Worm (Caenorhabditis elegans) whole organism, L4 larva: Measurements from ENCODE around the gene C45H4.18.

Experiments used
- D1046.2 ChIP-seq: fragments of 200-800 bp; sonication (Bioruptor generic); IDR thresholded peaks from 2 replicates; pipeline ENCODE4 v1.3.6; 2022; ENCODE audit warnings: missing genetic modification characterization, missing compliant biosample characterization
- F26F4.8 ChIP-seq: fragments of 200-800 bp; sonication (Bioruptor generic); conservative IDR thresholded peaks from 2 replicates; pipeline ENCODE4 v1.3.6; 2022; ENCODE audit warnings: missing genetic modification characterization, missing compliant biosample characterization
- F44E2.7 ChIP-seq: fragments of 200-800 bp; sonication (Bioruptor generic); IDR thresholded peaks from 2 replicates; pipeline ENCODE4 v2.1.2; 2022; ENCODE audit warnings: missing genetic modification characterization, missing compliant biosample characterization
- F49E8.2 ChIP-seq: sonication (generic microtip); optimal IDR thresholded peaks from 2 replicates; lab custom pipeline; 2016; ENCODE audit warnings: missing compliant biosample characterization, mild to moderate bottlenecking, missing genetic modification characterization, borderline replicate concordance
- Y105C5A.15 ChIP-seq: fragments of 200-800 bp; sonication (Bioruptor generic); IDR thresholded peaks from 2 replicates; pipeline ENCODE4 v1.3.6; 2022; ENCODE audit warnings: missing genetic modification characterization, missing compliant biosample characterization
- Y75B8A.6 ChIP-seq: fragments of 200-800 bp; sonication (Bioruptor generic); IDR thresholded peaks from 2 replicates; pipeline ENCODE4 v1.3.6; 2022; ENCODE audit warnings: missing genetic modification reagents, missing genetic modification characterization, missing compliant biosample characterization
- aha-1 ChIP-seq: fragments of 150-350 bp; peaks from one replicate; lab custom pipeline; 2014; ENCODE audit warnings: missing biosample characterization, missing genetic modification characterization
- attf-4 ChIP-seq: sonication (generic microtip); optimal IDR thresholded peaks from 3 replicates; lab custom pipeline; 2017; ENCODE audit warnings: missing biosample characterization, missing genetic modification characterization
- ceh-20 ChIP-seq: fragments of 200-800 bp; sonication (Bioruptor generic); IDR thresholded peaks from 2 replicates; pipeline ENCODE4 v1.3.6; 2022; ENCODE audit warnings: missing genetic modification reagents, missing genetic modification characterization, missing compliant biosample characterization
- ceh-32 ChIP-seq: sonication (generic microtip); optimal IDR thresholded peaks from 2 replicates; lab custom pipeline; 2016; ENCODE audit warnings: mild to moderate bottlenecking, missing genetic modification characterization, missing compliant biosample characterization; ENCODE audit not compliant: poor library complexity
- ceh-62 ChIP-seq: sonication (generic microtip); optimal IDR thresholded peaks from 2 replicates; lab custom pipeline; 2017; ENCODE audit warnings: missing biosample characterization, missing genetic modification characterization
- cey-2 ChIP-seq: sonication (generic microtip); optimal IDR thresholded peaks from 3 replicates; lab custom pipeline; 2017; ENCODE audit warnings: missing genetic modification characterization, mild to moderate bottlenecking, missing compliant biosample characterization, antibody characterized with exemption, borderline replicate concordance; ENCODE audit not compliant: insufficient read depth
- daf-19 ChIP-seq: fragments of 200-800 bp; sonication (Bioruptor generic); conservative IDR thresholded peaks from 2 replicates; pipeline ENCODE4 v1.3.6; 2022; ENCODE audit warnings: missing genetic modification characterization, missing compliant biosample characterization
- daf-8 ChIP-seq: fragments of 200-800 bp; sonication (Bioruptor generic); IDR thresholded peaks from 2 replicates; pipeline ENCODE4 v1.3.6; 2022; ENCODE audit warnings: missing genetic modification characterization, missing compliant biosample characterization
- dmd-6 ChIP-seq: fragments of 200-800 bp; sonication (Bioruptor generic); IDR thresholded peaks from 2 replicates; pipeline ENCODE4 v1.3.6; 2022; ENCODE audit warnings: missing genetic modification reagents, missing genetic modification characterization, missing compliant biosample characterization
- dmd-8 ChIP-seq: fragments of 200-800 bp; sonication (Bioruptor generic); IDR thresholded peaks from 2 replicates; pipeline ENCODE4 v1.3.6; 2022; ENCODE audit warnings: missing genetic modification characterization, missing compliant biosample characterization
- dpl-1 ChIP-seq: fragments of 150-350 bp; optimal IDR thresholded peaks from 2 replicates; lab custom pipeline; 2014; ENCODE audit warnings: missing biosample characterization, missing genetic modification reagents, missing genetic modification characterization
- duxl-1 ChIP-seq: sonication (generic microtip); optimal IDR thresholded peaks from 2 replicates; lab custom pipeline; 2016; ENCODE audit warnings: mild to moderate bottlenecking, missing genetic modification characterization, moderate library complexity, missing compliant biosample characterization; ENCODE audit not compliant: poor library complexity
- dve-1 ChIP-seq: sonication (generic microtip); optimal IDR thresholded peaks from 2 replicates; lab custom pipeline; 2017; ENCODE audit warnings: antibody characterized with exemption, mild to moderate bottlenecking, missing genetic modification characterization, missing compliant biosample characterization; ENCODE audit not compliant: insufficient read depth
- jun-1 ChIP-seq: fragments of 150-350 bp; optimal IDR thresholded peaks from 2 replicates; lab custom pipeline; 2014; ENCODE audit warnings: missing biosample characterization, missing genetic modification reagents, missing genetic modification characterization
- lin-1 ChIP-seq: fragments of 200-800 bp; sonication (Bioruptor generic); IDR thresholded peaks from 2 replicates; pipeline ENCODE4 v1.3.6; 2022; ENCODE audit warnings: missing genetic modification reagents, missing genetic modification characterization, missing compliant biosample characterization
- lin-13 ChIP-seq: fragments of 150-350 bp; optimal IDR thresholded peaks from 2 replicates; lab custom pipeline; 2014; ENCODE audit warnings: missing biosample characterization, missing genetic modification reagents, missing genetic modification characterization
- lin-29 ChIP-seq: fragments of 200-800 bp; sonication (Bioruptor generic); IDR thresholded peaks from 2 replicates; pipeline ENCODE4 v1.3.6; 2022; ENCODE audit warnings: missing genetic modification reagents, missing genetic modification characterization, missing compliant biosample characterization
- lin-38 ChIP-seq: fragments of 200-800 bp; sonication (Bioruptor generic); IDR thresholded peaks from 2 replicates; pipeline ENCODE4 v1.3.6; 2022; ENCODE audit warnings: missing genetic modification reagents, missing genetic modification characterization, missing compliant biosample characterization
- mes-2 ChIP-seq: sonication (generic microtip); optimal IDR thresholded peaks from 2 replicates; lab custom pipeline; 2016; ENCODE audit warnings: missing genotype, mild to moderate bottlenecking, missing genetic modification characterization, missing compliant biosample characterization; ENCODE audit not compliant: poor library complexity, severe bottlenecking
- mxl-2 ChIP-seq: fragments of 200-800 bp; sonication (Bioruptor generic); conservative IDR thresholded peaks from 2 replicates; pipeline ENCODE4 v1.3.6; 2022; ENCODE audit warnings: missing genetic modification reagents, missing genetic modification characterization, missing compliant biosample characterization
- nhr-10 ChIP-seq: fragments of 150-350 bp; optimal IDR thresholded peaks from 2 replicates; lab custom pipeline; 2014; ENCODE audit warnings: missing biosample characterization, missing genetic modification characterization
- nhr-237 ChIP-seq: sonication (generic microtip); optimal IDR thresholded peaks from 2 replicates; lab custom pipeline; 2017; ENCODE audit warnings: missing biosample characterization, missing genetic modification characterization
- nhr-28 ChIP-seq: fragments of 150-350 bp; optimal IDR thresholded peaks from 2 replicates; lab custom pipeline; 2014; ENCODE audit warnings: missing biosample characterization, missing genetic modification characterization
- nhr-42 ChIP-seq: fragments of 200-800 bp; sonication (Bioruptor generic); IDR thresholded peaks from 2 replicates; pipeline ENCODE4 v1.3.6; 2022; ENCODE audit warnings: missing genetic modification characterization, missing compliant biosample characterization
- nhr-48 ChIP-seq: sonication (generic microtip); optimal IDR thresholded peaks from 2 replicates; lab custom pipeline; 2016; ENCODE audit warnings: mild to moderate bottlenecking, missing genetic modification characterization, missing compliant biosample characterization
- php-3 ChIP-seq: fragments of 200-800 bp; sonication (Bioruptor generic); IDR thresholded peaks from 2 replicates; pipeline ENCODE4 v1.3.6; 2022; ENCODE audit warnings: missing genetic modification reagents, missing genetic modification characterization, missing compliant biosample characterization
- rbr-2 ChIP-seq: sonication (generic microtip); optimal IDR thresholded peaks from 2 replicates; lab custom pipeline; 2016; ENCODE audit warnings: missing genotype, missing genetic modification characterization, missing compliant biosample characterization
- set-16 ChIP-seq: fragments of 200-800 bp; sonication (Bioruptor generic); IDR thresholded peaks from 2 replicates; pipeline ENCODE4 v1.3.6; 2022; ENCODE audit warnings: missing genetic modification reagents, missing genetic modification characterization, missing compliant biosample characterization
- tra-1 ChIP-seq: fragments of 200-800 bp; sonication (Bioruptor generic); IDR thresholded peaks from 2 replicates; pipeline ENCODE4 v1.3.6; 2022; ENCODE audit warnings: missing genetic modification reagents, missing genetic modification characterization, missing compliant biosample characterization
- unc-39 ChIP-seq: sonication (generic microtip); optimal IDR thresholded peaks from 2 replicates; lab custom pipeline; 2017; ENCODE audit warnings: missing biosample characterization, missing genetic modification characterization
- zag-1 ChIP-seq: fragments of 150-350 bp; optimal IDR thresholded peaks from 2 replicates; lab custom pipeline; 2014; ENCODE audit warnings: missing biosample characterization, missing genetic modification characterization
- zfp-3 ChIP-seq: fragments of 200-800 bp; sonication (Bioruptor generic); conservative IDR thresholded peaks from 2 replicates; pipeline ENCODE4 v1.3.6; 2022; ENCODE audit warnings: missing genetic modification reagents, missing genetic modification characterization, missing compliant biosample characterization
- ztf-11 ChIP-seq: fragments of 150-350 bp; optimal IDR thresholded peaks from 2 replicates; lab custom pipeline; 2014; ENCODE audit warnings: missing biosample characterization, missing genetic modification characterization
- ztf-7 ChIP-seq: fragments of 150-350 bp; optimal IDR thresholded peaks from 2 replicates; lab custom pipeline; 2014; ENCODE audit warnings: missing biosample characterization, missing genetic modification characterization

The C45H4.18 gene

DNA sequence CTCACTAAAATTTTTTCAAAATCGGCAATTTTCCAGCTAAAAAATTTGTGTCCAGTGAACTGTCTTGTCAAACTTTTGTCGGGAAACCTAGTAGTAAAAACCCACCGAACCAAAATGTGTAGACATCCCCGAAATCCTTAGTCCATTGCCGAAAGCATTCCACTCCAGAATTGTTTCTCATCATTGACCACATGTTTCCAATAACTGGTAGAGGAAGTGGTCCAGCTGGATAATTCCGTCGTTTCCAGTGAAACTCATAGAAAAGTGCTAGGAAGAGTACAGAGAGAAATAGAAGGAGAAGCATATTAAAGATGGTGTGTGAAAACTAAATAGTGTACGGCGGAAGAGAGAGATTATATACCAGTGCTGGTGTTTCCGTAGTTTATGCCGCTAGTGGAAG, 28.7 kb downstream of the C45H4.18 start, which contains the start of gene cyp-33C12:
Gene cyp-33C12 (minus strand): TSS at position 321 of the 400 bp plus-strand sequence.
- TF ChIP-seq set-16 = no peak
- no peak for TF ChIP-seq D1046.2 (GFP tag; lab: Robert Waterston, UW)
- no peak for TF ChIP-seq ceh-20 (GFP tag; lab: Robert Waterston, UW)
- TF ChIP-seq daf-8 (GFP tag; lab: Robert Waterston, UW) = no peak
- no peak for TF ChIP-seq mxl-2 (GFP tag; lab: Robert Waterston, UW)
- no peak for TF ChIP-seq lin-1 (GFP tag; lab: Robert Waterston, UW)

DNA sequence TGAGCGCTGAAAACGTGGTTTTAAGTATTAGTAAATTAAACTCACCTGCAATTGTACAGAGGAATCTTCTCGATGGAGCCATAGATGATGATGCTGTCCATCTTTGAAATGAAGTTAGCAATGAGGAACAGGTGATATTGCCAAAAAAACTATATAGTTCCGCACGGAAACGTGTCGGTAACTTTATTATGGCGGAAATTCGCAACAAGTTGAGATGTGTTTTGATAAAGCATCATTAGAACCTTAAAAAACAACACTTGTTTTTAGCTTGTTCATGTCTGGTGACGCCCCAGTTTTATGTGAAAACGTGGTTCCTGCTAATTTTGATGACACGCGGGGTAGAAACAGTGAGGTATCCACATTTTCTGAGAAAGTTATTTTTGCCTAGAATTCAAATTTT, 30.8 kb downstream of the C45H4.18 start, which contains the start of gene srt-40:
Gene srt-40 (minus strand): TSS at position 101 of the 400 bp plus-strand sequence.
- TF ChIP-seq nhr-48 (tag; lab: Kevin White, UChicago) = no peak
- TF ChIP-seq zfp-3 = no peak
- no peak for TF ChIP-seq mes-2 (tag; lab: Kevin White, UChicago)
- TF ChIP-seq attf-4 = no peak
- no peak for TF ChIP-seq jun-1 (tag; lab: Kevin White, UChicago)
- TF ChIP-seq lin-13 (GFP tag; lab: Kevin White, UChicago) = no peak
- TF ChIP-seq dve-1 = no peak
- TF ChIP-seq dmd-8 (GFP tag; lab: Robert Waterston, UW) = no peak
- no peak for TF ChIP-seq ztf-7 (tag; lab: Kevin White, UChicago)
- no peak for TF ChIP-seq nhr-10 (tag; lab: Kevin White, UChicago)
- TF ChIP-seq dmd-6 (GFP tag; lab: Robert Waterston, UW) = no peak
- TF ChIP-seq, all 104 proteins: peak for 0

DNA sequence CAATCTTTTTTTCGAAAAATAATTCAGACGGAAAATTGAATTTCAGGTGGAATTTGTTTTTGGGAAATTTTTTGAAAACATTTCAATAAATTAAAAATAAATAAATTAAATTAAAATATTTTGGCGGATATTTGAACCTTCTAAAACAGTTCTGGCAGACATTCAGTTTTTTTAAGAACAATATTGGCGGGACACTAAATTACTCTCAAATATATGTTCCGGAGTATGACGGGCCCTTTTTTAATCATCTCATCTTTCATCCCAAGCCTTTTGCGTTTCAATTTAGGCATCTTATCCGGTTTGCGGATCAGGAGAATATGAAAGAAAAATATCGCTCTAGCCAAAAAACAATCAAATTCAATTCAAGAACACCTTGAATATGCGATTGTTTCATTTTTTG, 31.5 kb downstream of the C45H4.18 start, which contains the start of gene svh-11:
Gene svh-11 (plus strand): TSS at position 301 of the 400 bp plus-strand sequence.
- no peak for TF ChIP-seq mes-2 (tag; lab: Kevin White, UChicago)
- no peak for TF ChIP-seq lin-29 (GFP tag; lab: Robert Waterston, UW)
- no peak for TF ChIP-seq cey-2 (tag; lab: Kevin White, UChicago)
- no peak for TF ChIP-seq unc-39 (tag; lab: Kevin White, UChicago)
- no peak for TF ChIP-seq lin-38 (GFP tag; lab: Robert Waterston, UW)
- no peak for TF ChIP-seq duxl-1 (tag; lab: Kevin White, UChicago)
- no peak for TF ChIP-seq tra-1 (GFP tag; lab: Robert Waterston, UW)
- no peak for TF ChIP-seq nhr-48 (tag; lab: Kevin White, UChicago)
- TF ChIP-seq dpl-1 = no peak
- no peak for TF ChIP-seq jun-1 (tag; lab: Kevin White, UChicago)
- no peak for TF ChIP-seq aha-1 (tag; lab: Kevin White, UChicago)
- TF ChIP-seq nhr-237 (tag; lab: Kevin White, UChicago) = no peak
- no peak for TF ChIP-seq daf-19 (GFP tag; lab: Robert Waterston, UW)
- no peak for TF ChIP-seq ceh-20 (GFP tag; lab: Robert Waterston, UW)
- TF ChIP-seq nhr-42 (GFP tag; lab: Robert Waterston, UW) = no peak
- TF ChIP-seq F49E8.2 (tag; lab: Kevin White, UChicago) = no peak
- no peak for TF ChIP-seq zag-1 (tag; lab: Kevin White, UChicago)
- TF ChIP-seq lin-13 (GFP tag; lab: Kevin White, UChicago) = no peak
- no peak for TF ChIP-seq F44E2.7
- TF ChIP-seq ztf-11 (tag; lab: Kevin White, UChicago) = no peak
- TF ChIP-seq, all 104 proteins: peak for 0

DNA sequence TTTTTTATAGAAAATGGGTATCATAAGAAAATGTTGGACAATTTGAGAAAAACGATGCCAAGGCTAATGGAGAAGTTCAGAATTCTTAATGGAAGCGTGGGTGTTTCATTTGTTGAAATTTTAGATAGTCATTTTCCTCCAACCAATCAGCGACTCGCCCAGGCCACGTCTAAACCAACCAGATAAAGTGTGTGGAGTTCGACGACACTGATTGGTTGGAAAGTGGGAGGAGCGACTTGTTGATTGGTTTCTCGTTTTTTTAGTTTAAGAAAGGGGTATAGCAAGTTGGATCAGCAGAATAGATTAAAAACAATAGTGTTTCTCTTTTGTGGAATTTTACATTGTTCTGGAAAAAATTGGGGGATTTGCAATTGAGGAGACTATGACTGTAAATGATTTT, 32.2 kb downstream of the C45H4.18 start:
- TF ChIP-seq rbr-2 (tag; lab: Kevin White, UChicago) = no peak
- TF ChIP-seq php-3 (GFP tag; lab: Robert Waterston, UW) = no peak
- no peak for TF ChIP-seq duxl-1 (tag; lab: Kevin White, UChicago)
- TF ChIP-seq Y75B8A.6 (GFP tag; lab: Robert Waterston, UW) = no peak
- TF ChIP-seq Y105C5A.15 = no peak
- TF ChIP-seq ceh-62 (tag; lab: Kevin White, UChicago) = no peak
- TF ChIP-seq F26F4.8 = no peak
- TF ChIP-seq ceh-32 (tag; lab: Kevin White, UChicago) = no peak
- TF ChIP-seq nhr-48 (tag; lab: Kevin White, UChicago) = no peak
- TF ChIP-seq nhr-28 (tag; lab: Kevin White, UChicago) = no peak
